Fruit fly (Drosophila melanogaster) whole organism, adult: ENCODE measurements around the gene CG46463.
A peak's percentile ranks its signal among the peaks of the same experiment; 100 is the strongest.

Experiments used
- CG11617 ChIP-seq: fragments of 200-800 bp; sonication (Bioruptor generic); optimal IDR thresholded peaks from 2 replicates; lab custom pipeline; 2017; ENCODE audit warnings: mild to moderate bottlenecking, missing biosample characterization, missing genetic modification reagents, missing genetic modification characterization
- CG12768 ChIP-seq: fragments of 200-800 bp; sonication (Bioruptor generic); optimal IDR thresholded peaks from 2 replicates; lab custom pipeline; 2017; ENCODE audit warnings: missing biosample characterization, missing genetic modification characterization, mild to moderate bottlenecking, moderate library complexity, missing genetic modification reagents
- CG14711 ChIP-seq: fragments of 200-800 bp; sonication (Bioruptor generic); optimal IDR thresholded peaks from 2 replicates; lab custom pipeline; 2018; ENCODE audit warnings: missing biosample characterization, mild to moderate bottlenecking, missing genetic modification characterization, moderate library complexity
- CG1620 ChIP-seq: fragments of 200-800 bp; sonication (Bioruptor generic); optimal IDR thresholded peaks from 2 replicates; lab custom pipeline; 2016; ENCODE audit warnings: missing biosample characterization, missing genetic modification characterization
- CG33017 ChIP-seq: fragments of 200-800 bp; sonication (Bioruptor generic); optimal IDR thresholded peaks from 2 replicates; lab custom pipeline; 2018; ENCODE audit warnings: missing biosample characterization, mild to moderate bottlenecking, missing genetic modification characterization, moderate library complexity
- CG5204 ChIP-seq: fragments of 200-800 bp; sonication (Bioruptor generic); optimal IDR thresholded peaks from 2 replicates; lab custom pipeline; 2016; ENCODE audit warnings: missing biosample characterization, missing genetic modification characterization
- CG7045 ChIP-seq: fragments of 200-800 bp; sonication (Bioruptor generic); optimal IDR thresholded peaks from 2 replicates; lab custom pipeline; 2017; ENCODE audit warnings: missing biosample characterization, mild to moderate bottlenecking, missing genetic modification characterization
- CG7101 ChIP-seq: fragments of 200-800 bp; sonication (Bioruptor generic); optimal IDR thresholded peaks from 2 replicates; lab custom pipeline; 2018; ENCODE audit warnings: missing biosample characterization, mild to moderate bottlenecking, missing genetic modification characterization, moderate library complexity
- Clk ChIP-seq: fragments of 200-800 bp; sonication (Bioruptor generic); optimal IDR thresholded peaks from 2 replicates; lab custom pipeline; 2017; ENCODE audit warnings: missing biosample characterization, missing genetic modification characterization
- Crg-1 ChIP-seq: fragments of 200-800 bp; sonication (Bioruptor generic); optimal IDR thresholded peaks from 2 replicates; lab custom pipeline; 2016; ENCODE audit warnings: missing biosample characterization, missing genetic modification characterization
- Hr96 ChIP-seq: fragments of 200-800 bp; sonication (Bioruptor generic); optimal IDR thresholded peaks from 2 replicates; lab custom pipeline; 2016; ENCODE audit warnings: missing biosample characterization, missing genetic modification characterization
- Mnt ChIP-seq: fragments of 200-800 bp; sonication (Bioruptor generic); optimal IDR thresholded peaks from 2 replicates; lab custom pipeline; 2016; ENCODE audit warnings: missing biosample characterization, mild to moderate bottlenecking, missing genetic modification characterization
- bab1 ChIP-seq: fragments of 200-800 bp; sonication (Bioruptor generic); optimal IDR thresholded peaks from 3 replicates; lab custom pipeline; 2019; ENCODE audit warnings: missing biosample characterization, mild to moderate bottlenecking, missing genetic modification characterization, moderate library complexity
- cic ChIP-seq: fragments of 200-800 bp; sonication (Bioruptor generic); optimal IDR thresholded peaks from 2 replicates; lab custom pipeline; 2017; ENCODE audit warnings: missing biosample characterization, mild to moderate bottlenecking, missing genetic modification characterization, moderate library complexity
- cnc ChIP-seq, 2 experiments: fragments of >200 bp; optimal IDR thresholded peaks; 2 replicates each; lab custom pipeline; 2017
- kay ChIP-seq: fragments of 200-800 bp; sonication (Bioruptor generic); peaks from one replicate; lab custom pipeline; 2016; ENCODE audit warnings: missing biosample characterization, missing genetic modification characterization, borderline replicate concordance
- ovo ChIP-seq: fragments of 200-800 bp; sonication (Bioruptor generic); optimal IDR thresholded peaks from 2 replicates; lab custom pipeline; 2016; ENCODE audit warnings: missing biosample characterization, missing genetic modification characterization
- pad ChIP-seq: fragments of 200-800 bp; sonication (Bioruptor generic); optimal IDR thresholded peaks from 3 replicates; lab custom pipeline; 2017; ENCODE audit warnings: missing biosample characterization, missing genetic modification characterization, mild to moderate bottlenecking, moderate library complexity, missing genetic modification reagents
- tj ChIP-seq: fragments of 200-800 bp; sonication (Bioruptor generic); optimal IDR thresholded peaks from 3 replicates; lab custom pipeline; 2017; ENCODE audit warnings: missing biosample characterization, mild to moderate bottlenecking, missing genetic modification characterization, moderate library complexity
- toe ChIP-seq: fragments of 200-800 bp; sonication (Bioruptor generic); optimal IDR thresholded peaks from 2 replicates; lab custom pipeline; 2016; ENCODE audit warnings: missing biosample characterization, missing genetic modification characterization

Gene CG46463

dm6 chr3L:3450410-3450809 is 10.7 kb upstream of the CG46463 start:
- TF ChIP-seq pad (GFP tag; lab: Kevin White, UChicago) = no peak
- TF ChIP-seq CG33017 = no peak
- no peak for TF ChIP-seq CG7045 (GFP tag; lab: Kevin White, UChicago)
- no peak for TF ChIP-seq Crg-1
- TF ChIP-seq tj (GFP tag; lab: Kevin White, UChicago) = no peak

DNA sequence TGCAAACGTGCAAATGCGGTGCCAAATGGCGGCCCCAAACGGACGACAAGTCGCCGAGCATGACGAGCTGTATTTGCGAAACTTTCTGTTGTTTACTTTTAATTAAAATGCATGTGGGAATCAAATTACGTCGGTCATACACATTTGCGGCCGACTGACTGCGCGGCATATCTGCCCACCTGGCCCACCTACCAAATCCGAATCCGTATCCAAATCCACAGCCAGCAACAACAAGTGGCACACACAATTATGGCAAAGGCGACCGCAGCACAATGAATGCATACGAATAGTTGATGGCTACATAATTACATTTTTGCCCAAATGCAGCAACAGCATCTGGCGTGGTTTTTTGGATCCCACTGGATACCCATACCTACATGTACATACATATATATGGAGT is 9.3 kb upstream of the CG46463 start:
- TF ChIP-seq tj (GFP tag; lab: Kevin White, UChicago) (peak; percentile 7), CG33017 (no peak)

DNA sequence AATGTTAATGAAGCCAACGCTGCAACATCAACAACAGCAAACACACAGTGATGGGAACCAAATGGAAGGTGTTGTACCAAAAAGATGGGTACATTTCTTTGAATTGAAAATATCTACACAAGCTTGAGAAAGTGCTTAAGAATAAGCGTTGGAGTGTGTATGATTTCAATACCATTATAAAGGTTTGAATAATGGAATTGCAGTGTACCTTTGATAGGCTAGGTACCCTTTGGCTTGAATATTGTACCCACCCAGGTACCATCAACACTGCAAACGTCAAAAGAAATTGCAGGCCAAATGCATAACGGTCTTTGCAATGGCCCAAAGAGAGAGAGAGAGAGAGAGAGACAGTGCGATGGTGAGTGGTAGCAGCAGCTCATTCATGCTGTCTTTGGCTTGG is 8.4 kb upstream of the CG46463 start:
- TF ChIP-seq cic (GFP tag; lab: Kevin White, UChicago) = no peak
- no peak for TF ChIP-seq bab1

- TF ChIP-seq CG11617 (GFP tag; lab: Kevin White, UChicago) (no peak), Hr96 (GFP tag; lab: Kevin White, UChicago) (no peak)
Observed at dm6 chr3L:3454430-3454829, 6.7 kb upstream of the CG46463 start.

DNA sequence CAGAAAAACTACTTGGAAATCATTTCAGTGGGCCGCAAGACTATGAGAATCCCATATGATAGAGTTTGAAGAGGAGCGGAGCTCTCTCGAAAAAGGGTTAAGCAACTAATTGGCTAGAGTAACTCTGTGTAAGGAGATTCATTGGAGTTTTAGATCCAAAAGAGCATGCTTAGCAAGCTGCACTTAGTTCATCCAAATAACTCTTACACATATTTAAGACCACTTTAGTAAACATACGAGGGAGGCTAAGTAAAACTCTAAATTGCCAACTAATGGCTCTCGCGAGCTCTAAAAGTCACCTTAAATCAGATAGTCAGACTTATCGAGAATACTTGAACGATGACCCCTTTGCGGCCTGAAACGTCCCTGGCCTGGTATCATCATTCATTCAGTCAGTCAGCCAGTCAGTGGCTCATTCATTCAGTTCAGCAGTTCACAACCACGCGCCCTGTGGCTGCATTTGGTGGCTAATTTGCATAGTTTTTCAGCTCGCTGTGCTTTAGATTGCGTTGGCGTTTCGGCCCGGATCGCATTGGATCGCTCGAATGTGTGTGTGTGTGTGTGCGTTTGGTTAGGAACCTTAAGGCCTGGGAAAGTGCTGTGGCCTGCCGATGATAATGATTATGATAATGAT is 6.1 kb upstream of the CG46463 start:
- TF ChIP-seq ovo (no peak), cic (GFP tag; lab: Kevin White, UChicago) (no peak), Hr96 (GFP tag; lab: Kevin White, UChicago) (no peak), toe (GFP tag; lab: Kevin White, UChicago) (no peak), pad (GFP tag; lab: Kevin White, UChicago) (no peak), CG1620 (GFP tag; lab: Kevin White, UChicago) (no peak), CG7101 (no peak), kay (GFP tag; lab: Kevin White, UChicago) (no peak), CG11617 (GFP tag; lab: Kevin White, UChicago) (no peak), Clk (GFP tag; lab: Kevin White, UChicago) (no peak)

- TF ChIP-seq CG1620 (GFP tag; lab: Kevin White, UChicago) (no peak), tj (GFP tag; lab: Kevin White, UChicago) (peak; percentile 96)
Observed at dm6 chr3L:3455555-3455939, 5.6 kb upstream of the CG46463 start.

- TF ChIP-seq CG11617 (GFP tag; lab: Kevin White, UChicago) (no peak), CG14711 (tag; lab: Kevin White, UChicago) (no peak), ovo (no peak), CG5204 (GFP tag; lab: Kevin White, UChicago) (no peak), CG7045 (GFP tag; lab: Kevin White, UChicago) (no peak), toe (GFP tag; lab: Kevin White, UChicago) (no peak), Clk (GFP tag; lab: Kevin White, UChicago) (no peak), tj (GFP tag; lab: Kevin White, UChicago) (no peak), Hr96 (GFP tag; lab: Kevin White, UChicago) (no peak), Mnt (GFP tag; lab: Kevin White, UChicago) (no peak), kay (GFP tag; lab: Kevin White, UChicago) (no peak), CG12768 (no peak), Crg-1 (no peak), pad (GFP tag; lab: Kevin White, UChicago) (no peak), CG1620 (GFP tag; lab: Kevin White, UChicago) (no peak), cnc (optimal IDR thresholded peaks at IDR 0.05; lab: Kevin White, UChicago) (no peak)
Observed at dm6 chr3L:3456009-3456566, 5.0 kb upstream of the CG46463 start.

DNA sequence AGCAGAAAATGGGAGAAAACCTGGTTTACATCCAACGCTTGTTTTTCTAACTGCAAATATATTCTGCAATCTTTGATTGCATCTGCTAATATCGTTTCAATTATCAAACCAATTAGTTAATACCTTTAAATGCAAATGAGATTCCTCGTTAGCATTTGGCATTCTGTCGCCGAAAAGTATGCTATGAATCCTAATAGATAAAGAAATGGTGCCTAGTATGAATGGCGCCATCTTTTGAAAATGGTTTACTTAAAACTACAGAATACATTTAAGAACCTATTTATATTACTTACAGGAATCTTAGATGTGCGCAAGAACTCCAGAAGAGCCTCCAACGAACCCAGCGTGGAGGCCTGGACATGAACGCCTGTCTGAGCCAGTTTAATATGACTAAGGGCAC is 4.2 kb upstream of the CG46463 start:
- TF ChIP-seq Mnt (GFP tag; lab: Kevin White, UChicago) (no peak), ovo (no peak), kay (GFP tag; lab: Kevin White, UChicago) (peak; percentile 59)
